Worm (Caenorhabditis elegans) whole organism, L4 larva: ENCODE results near the gene hcp-2.

Experiments
- F26F4.8 ChIP-seq: fragments of 200-800 bp; sonication (Bioruptor generic); conservative IDR thresholded peaks from 2 replicates; pipeline ENCODE4 v1.3.6; 2022; ENCODE audit warnings: missing genetic modification characterization, missing compliant biosample characterization
- F37D6.2 ChIP-seq: sonication (generic microtip); optimal IDR thresholded peaks from 2 replicates; lab custom pipeline; 2016; ENCODE audit warnings: mild to moderate bottlenecking, missing genetic modification characterization, missing compliant biosample characterization
- F44E2.7 ChIP-seq: fragments of 200-800 bp; sonication (Bioruptor generic); IDR thresholded peaks from 2 replicates; pipeline ENCODE4 v2.1.2; 2022; ENCODE audit warnings: missing genetic modification characterization, missing compliant biosample characterization
- F49E8.2 ChIP-seq: sonication (generic microtip); optimal IDR thresholded peaks from 2 replicates; lab custom pipeline; 2016; ENCODE audit warnings: missing compliant biosample characterization, mild to moderate bottlenecking, missing genetic modification characterization, borderline replicate concordance
- T20F7.1 ChIP-seq: fragments of 200-800 bp; sonication (Bioruptor generic); optimal IDR thresholded peaks from 2 replicates; lab custom pipeline; 2018; ENCODE audit warnings: mild to moderate bottlenecking, missing genetic modification characterization, missing compliant biosample characterization
- Y105C5A.15 ChIP-seq: fragments of 200-800 bp; sonication (Bioruptor generic); IDR thresholded peaks from 2 replicates; pipeline ENCODE4 v1.3.6; 2022; ENCODE audit warnings: missing genetic modification characterization, missing compliant biosample characterization
- Y75B8A.6 ChIP-seq: fragments of 200-800 bp; sonication (Bioruptor generic); IDR thresholded peaks from 2 replicates; pipeline ENCODE4 v1.3.6; 2022; ENCODE audit warnings: missing genetic modification reagents, missing genetic modification characterization, missing compliant biosample characterization
- ZK546.5 ChIP-seq, 2 experiments: sonication (generic microtip); optimal IDR thresholded peaks; 2 replicates each; lab custom pipeline; 2017; ENCODE audit warnings: missing biosample characterization in 2 of 2, missing genetic modification characterization in 2 of 2
- attf-4 ChIP-seq: sonication (generic microtip); optimal IDR thresholded peaks from 3 replicates; lab custom pipeline; 2017; ENCODE audit warnings: missing biosample characterization, missing genetic modification characterization
- ceh-32 ChIP-seq: sonication (generic microtip); optimal IDR thresholded peaks from 2 replicates; lab custom pipeline; 2016; ENCODE audit warnings: mild to moderate bottlenecking, missing genetic modification characterization, missing compliant biosample characterization; ENCODE audit not compliant: poor library complexity
- ceh-62 ChIP-seq: sonication (generic microtip); optimal IDR thresholded peaks from 2 replicates; lab custom pipeline; 2017; ENCODE audit warnings: missing biosample characterization, missing genetic modification characterization
- daf-8 ChIP-seq: fragments of 200-800 bp; sonication (Bioruptor generic); IDR thresholded peaks from 2 replicates; pipeline ENCODE4 v1.3.6; 2022; ENCODE audit warnings: missing genetic modification characterization, missing compliant biosample characterization
- dve-1 ChIP-seq: sonication (generic microtip); optimal IDR thresholded peaks from 2 replicates; lab custom pipeline; 2017; ENCODE audit warnings: antibody characterized with exemption, mild to moderate bottlenecking, missing genetic modification characterization, missing compliant biosample characterization; ENCODE audit not compliant: insufficient read depth
- fkh-10 ChIP-seq: fragments of 150-350 bp; optimal IDR thresholded peaks from 2 replicates; lab custom pipeline; 2014; ENCODE audit warnings: missing biosample characterization, missing genetic modification reagents, missing genetic modification characterization
- gei-8 ChIP-seq: fragments of 200-800 bp; sonication (Bioruptor generic); optimal IDR thresholded peaks from 2 replicates; lab custom pipeline; 2018; ENCODE audit warnings: mild to moderate bottlenecking, missing genetic modification characterization, missing compliant biosample characterization
- hlh-11 ChIP-seq: fragments of 200-800 bp; sonication (Bioruptor generic); optimal IDR thresholded peaks from 2 replicates; lab custom pipeline; 2018; ENCODE audit warnings: mild to moderate bottlenecking, missing genetic modification characterization, missing compliant biosample characterization
- hlh-30 ChIP-seq: sonication (generic microtip); optimal IDR thresholded peaks from 2 replicates; lab custom pipeline; 2017; ENCODE audit warnings: antibody characterized with exemption, mild to moderate bottlenecking, missing genetic modification characterization, missing compliant biosample characterization; ENCODE audit not compliant: insufficient read depth
- hmg-1.1 ChIP-seq: fragments of 200-800 bp; sonication (Bioruptor generic); IDR thresholded peaks from 2 replicates; pipeline ENCODE4 v1.3.6; 2022; ENCODE audit warnings: missing genetic modification reagents, missing genetic modification characterization, missing compliant biosample characterization
- lin-13 ChIP-seq: fragments of 150-350 bp; optimal IDR thresholded peaks from 2 replicates; lab custom pipeline; 2014; ENCODE audit warnings: missing biosample characterization, missing genetic modification reagents, missing genetic modification characterization
- lin-15B ChIP-seq: fragments of 150-350 bp; sonication (generic microtip); optimal IDR thresholded peaks from 3 replicates; lab custom pipeline; 2014; ENCODE audit warnings: missing biosample characterization, missing genetic modification characterization
- mdl-1 ChIP-seq, 2 experiments: fragments of 150-350 bp in 1 of 2; sonication (generic microtip) in 1 of 2; optimal IDR thresholded peaks; 2 replicates each; lab custom pipeline; 2014 to 2017; ENCODE audit warnings: missing biosample characterization in 2 of 2, missing genetic modification characterization in 2 of 2
- mdt-29 ChIP-seq: fragments of 200-800 bp; sonication (Bioruptor generic); IDR thresholded peaks from 2 replicates; pipeline ENCODE4 v1.3.6; 2022; ENCODE audit warnings: missing genetic modification reagents, missing genetic modification characterization, missing compliant biosample characterization
- mes-2 ChIP-seq: sonication (generic microtip); optimal IDR thresholded peaks from 2 replicates; lab custom pipeline; 2016; ENCODE audit warnings: missing genotype, mild to moderate bottlenecking, missing genetic modification characterization, missing compliant biosample characterization; ENCODE audit not compliant: poor library complexity, severe bottlenecking
- mxl-3 ChIP-seq: fragments of 200-800 bp; sonication (Bioruptor generic); optimal IDR thresholded peaks from 2 replicates; lab custom pipeline; 2018; ENCODE audit warnings: mild to moderate bottlenecking, missing genetic modification characterization, missing compliant biosample characterization
- nhr-10 ChIP-seq: fragments of 150-350 bp; optimal IDR thresholded peaks from 2 replicates; lab custom pipeline; 2014; ENCODE audit warnings: missing biosample characterization, missing genetic modification characterization
- nhr-25 ChIP-seq: sonication (generic microtip); optimal IDR thresholded peaks from 2 replicates; lab custom pipeline; 2017; ENCODE audit warnings: missing genetic modification characterization, mild to moderate bottlenecking, missing compliant biosample characterization, antibody characterized with exemption, moderate library complexity, borderline replicate concordance; ENCODE audit not compliant: insufficient read depth
- nhr-28 ChIP-seq: fragments of 150-350 bp; optimal IDR thresholded peaks from 2 replicates; lab custom pipeline; 2014; ENCODE audit warnings: missing biosample characterization, missing genetic modification characterization
- nhr-41 ChIP-seq: fragments of 200-800 bp; sonication (Bioruptor generic); IDR thresholded peaks from 2 replicates; pipeline ENCODE4 v1.3.6; 2022; ENCODE audit warnings: missing genetic modification reagents, missing genetic modification characterization, missing compliant biosample characterization
- nhr-6 ChIP-seq: fragments of 150-350 bp; optimal IDR thresholded peaks from 2 replicates; lab custom pipeline; 2014; ENCODE audit warnings: missing biosample characterization, missing genetic modification characterization
- rbr-2 ChIP-seq: sonication (generic microtip); optimal IDR thresholded peaks from 2 replicates; lab custom pipeline; 2016; ENCODE audit warnings: missing genotype, missing genetic modification characterization, missing compliant biosample characterization
- set-16 ChIP-seq: fragments of 200-800 bp; sonication (Bioruptor generic); IDR thresholded peaks from 2 replicates; pipeline ENCODE4 v1.3.6; 2022; ENCODE audit warnings: missing genetic modification reagents, missing genetic modification characterization, missing compliant biosample characterization
- skn-1 ChIP-seq: fragments of 150-350 bp; optimal IDR thresholded peaks from 2 replicates; lab custom pipeline; 2014; ENCODE audit warnings: missing biosample characterization, missing genetic modification characterization
- snpc-1.2 ChIP-seq: fragments of 200-800 bp; sonication (Bioruptor generic); IDR thresholded peaks from 2 replicates; pipeline ENCODE4 v1.3.6; 2022; ENCODE audit warnings: missing genetic modification reagents, missing genetic modification characterization, missing compliant biosample characterization
- snpc-4 ChIP-seq: fragments of 150-350 bp; optimal IDR thresholded peaks from 2 replicates; lab custom pipeline; 2014; ENCODE audit warnings: missing biosample characterization, missing genetic modification characterization
- spr-3 ChIP-seq: fragments of 200-800 bp; sonication (Bioruptor generic); optimal IDR thresholded peaks from 2 replicates; lab custom pipeline; 2018; ENCODE audit warnings: mild to moderate bottlenecking, missing genetic modification characterization, missing compliant biosample characterization
- vab-7 ChIP-seq: fragments of 200-800 bp; sonication (Bioruptor generic); IDR thresholded peaks from 2 replicates; pipeline ENCODE4 v1.3.6; 2022; ENCODE audit warnings: missing genetic modification reagents, missing genetic modification characterization, missing compliant biosample characterization
- zag-1 ChIP-seq: fragments of 150-350 bp; optimal IDR thresholded peaks from 2 replicates; lab custom pipeline; 2014; ENCODE audit warnings: missing biosample characterization, missing genetic modification characterization
- zfp-3 ChIP-seq: fragments of 200-800 bp; sonication (Bioruptor generic); conservative IDR thresholded peaks from 2 replicates; pipeline ENCODE4 v1.3.6; 2022; ENCODE audit warnings: missing genetic modification reagents, missing genetic modification characterization, missing compliant biosample characterization
- zip-2 ChIP-seq: fragments of 150-350 bp; optimal IDR thresholded peaks from 2 replicates; lab custom pipeline; 2014; ENCODE audit warnings: missing biosample characterization, missing genetic modification characterization
- ztf-11 ChIP-seq: fragments of 150-350 bp; optimal IDR thresholded peaks from 2 replicates; lab custom pipeline; 2014; ENCODE audit warnings: missing biosample characterization, missing genetic modification characterization

The hcp-2 gene

ce11 chrV:9692109-9692581 lies 46.5 kb downstream of the hcp-2 start, which contains the start of gene ztf-9 (continued):
- no peak for TF ChIP-seq ceh-62
- no peak for TF ChIP-seq ceh-32 (tag; lab: Kevin White, UChicago)
- TF ChIP-seq F37D6.2 = no peak
- TF ChIP-seq set-16 (GFP tag; lab: Robert Waterston, UW) = peak; percentile 81; the same call in 1 of the 2 replicates
- TF ChIP-seq daf-8 (GFP tag; lab: Robert Waterston, UW) = no peak
- no peak for TF ChIP-seq Y105C5A.15 (GFP tag; lab: Robert Waterston, UW)
- TF ChIP-seq nhr-25 (tag; lab: Kevin White, UChicago) = peak; percentile 8
- TF ChIP-seq attf-4 (tag; lab: Kevin White, UChicago) = no peak
- no peak for TF ChIP-seq mxl-3 (GFP tag; lab: Kevin White, UChicago)
- TF ChIP-seq Y75B8A.6 (GFP tag; lab: Robert Waterston, UW) = no peak
- TF ChIP-seq nhr-10 (tag; lab: Kevin White, UChicago) = no peak
- TF ChIP-seq snpc-4 = no peak
- peak; percentile 13 for TF ChIP-seq fkh-10
- TF ChIP-seq spr-3 = no peak
- TF ChIP-seq mdt-29 (GFP tag; lab: Robert Waterston, UW) = no peak
- no peak for TF ChIP-seq nhr-41
- TF ChIP-seq nhr-28 (tag; lab: Kevin White, UChicago) = peak; percentile 79
- no peak for TF ChIP-seq skn-1 (tag; lab: Kevin White, UChicago)
- TF ChIP-seq T20F7.1 (GFP tag; lab: Kevin White, UChicago) = no peak
- peak; percentile 44 for TF ChIP-seq lin-13 (GFP tag; lab: Kevin White, UChicago)
- peak; percentile 83 for TF ChIP-seq hmg-1.1 (GFP tag; lab: Robert Waterston, UW)
- no peak for TF ChIP-seq gei-8 (GFP tag; lab: Kevin White, UChicago)
- TF ChIP-seq snpc-1.2 (GFP tag; lab: Robert Waterston, UW) = no peak
- no peak for TF ChIP-seq F26F4.8 (GFP tag; lab: Robert Waterston, UW)
- no peak for TF ChIP-seq vab-7 (GFP tag; lab: Robert Waterston, UW)
- no peak for TF ChIP-seq lin-15B (tag; lab: Kevin White, UChicago)
- no peak for TF ChIP-seq F49E8.2
- TF ChIP-seq zip-2 (tag; lab: Kevin White, UChicago) = no peak
- peak; percentile 77 for TF ChIP-seq hlh-11 (tag; lab: Kevin White, UChicago)
- no peak for TF ChIP-seq ZK546.5 (tag; optimal IDR thresholded peaks at IDR 0.05; lab: Kevin White, UChicago)
- no peak for TF ChIP-seq zag-1 (tag; lab: Kevin White, UChicago)
- TF ChIP-seq dve-1 (tag; lab: Kevin White, UChicago) = peak; percentile 50
- TF ChIP-seq zfp-3 (GFP tag; lab: Robert Waterston, UW) = no peak
- TF ChIP-seq mdl-1 (tag; optimal IDR thresholded peaks at IDR 0.05; lab: Kevin White, UChicago) = peak in 1 of 2 experiments; percentile 34
- TF ChIP-seq hlh-30 (tag; lab: Kevin White, UChicago) = no peak
- no peak for TF ChIP-seq mes-2 (tag; lab: Kevin White, UChicago)
- TF ChIP-seq, all 104 proteins: peak for 18

ce11 chrV:9692649-9693112 lies 47.0 kb downstream of the hcp-2 start, which contains the start of gene ZK287.7:
TSS of gene ZK287.7 (plus strand) at chrV:9693062.
- TF ChIP-seq F44E2.7 (GFP tag; lab: Robert Waterston, UW) (no peak), nhr-6 (no peak), rbr-2 (no peak), ztf-11 (tag; lab: Kevin White, UChicago) (no peak)
- TF ChIP-seq, all 104 proteins: peak for 0
